Worm (Caenorhabditis elegans) whole organism, L1 larva: ENCODE measurements around the gene ahsa-1.
A peak's percentile ranks its signal among the peaks of the same experiment; 100 is the strongest.

Experiments used
- C04F5.9 ChIP-seq: sonication (generic microtip); optimal IDR thresholded peaks from 2 replicates; lab custom pipeline; 2016; ENCODE audit warnings: missing genetic modification characterization, missing compliant biosample characterization
- C16A3.4 ChIP-seq: fragments of 150-350 bp; optimal IDR thresholded peaks from 2 replicates; lab custom pipeline; 2014; ENCODE audit warnings: missing biosample characterization, missing genetic modification characterization
- Y116A8C.19 ChIP-seq: sonication (generic microtip); optimal IDR thresholded peaks from 2 replicates; lab custom pipeline; 2016; ENCODE audit warnings: missing compliant biosample characterization, missing genetic modification characterization, borderline replicate concordance
- aha-1 ChIP-seq: fragments of 150-350 bp; optimal IDR thresholded peaks from 2 replicates; lab custom pipeline; 2014; ENCODE audit warnings: missing biosample characterization, missing genetic modification characterization
- alr-1 ChIP-seq: fragments of 200-800 bp; sonication (Bioruptor generic); optimal IDR thresholded peaks from 2 replicates; lab custom pipeline; 2018; ENCODE audit warnings: borderline replicate concordance, mild to moderate bottlenecking, missing genetic modification characterization, missing compliant biosample characterization
- ama-1 ChIP-seq: fragments of 150-350 bp; optimal IDR thresholded peaks from 2 replicates; lab custom pipeline; 2014
- ceh-82 ChIP-seq, 3 experiments: fragments of 150-350 bp in 1 of 3; sonication (generic microtip) in 2 of 3; optimal IDR thresholded peaks; 2 replicates each; lab custom pipeline; 2014 to 2017; ENCODE audit warnings: missing biosample characterization in 3 of 3, missing genetic modification characterization in 3 of 3
- ceh-88 ChIP-seq: fragments of 200-800 bp; sonication (Bioruptor generic); IDR thresholded peaks from 2 replicates; pipeline ENCODE4 v1.3.6; 2022; ENCODE audit warnings: missing genetic modification characterization, missing compliant biosample characterization
- ceh-90 ChIP-seq: sonication (generic microtip); optimal IDR thresholded peaks from 2 replicates; lab custom pipeline; 2016; ENCODE audit warnings: missing genetic modification characterization, missing compliant biosample characterization
- dpl-1 ChIP-seq, 3 experiments: fragments of 150-350 bp in 2 of 3; sonication (generic microtip) in 1 of 3; optimal IDR thresholded peaks; 2 replicates each; lab custom pipeline; 2014 to 2017; ENCODE audit warnings: missing biosample characterization in 3 of 3, missing genetic modification characterization in 3 of 3, missing genetic modification reagents in 3 of 3
- dsc-1 ChIP-seq: sonication (generic microtip); optimal IDR thresholded peaks from 2 replicates; lab custom pipeline; 2016; ENCODE audit warnings: mild to moderate bottlenecking, missing genetic modification characterization, missing compliant biosample characterization
- efl-1 ChIP-seq, 4 experiments: fragments of 150-350 bp; optimal IDR thresholded peaks in 3 of 4; peaks in 1 of 4; 1 replicate in 1 of 4; 2 replicates in 3 of 4; lab custom pipeline; 2014; ENCODE audit warnings: missing biosample characterization in 2 of 4, missing genetic modification characterization in 2 of 4, missing genetic modification reagents in 2 of 4
- efl-3 ChIP-seq: fragments of 200-800 bp; sonication (Bioruptor generic); optimal IDR thresholded peaks from 2 replicates; lab custom pipeline; 2018; ENCODE audit warnings: mild to moderate bottlenecking, missing genetic modification characterization, missing compliant biosample characterization
- elt-2 ChIP-seq: sonication (generic microtip); optimal IDR thresholded peaks from 2 replicates; lab custom pipeline; 2016; ENCODE audit warnings: missing genetic modification characterization, mild to moderate bottlenecking, inconsistent platforms, missing compliant biosample characterization, missing genetic modification reagents
- elt-3 ChIP-seq, 6 experiments: fragments of 150-350 bp in 1 of 6; sonication (generic microtip); optimal IDR thresholded peaks; 2 replicates each; lab custom pipeline; 2017 to 2018; ENCODE audit warnings: missing biosample characterization in 6 of 6, missing genetic modification characterization in 6 of 6, inconsistent platforms in 1 of 6
- fkh-10 ChIP-seq: sonication (generic microtip); optimal IDR thresholded peaks from 2 replicates; lab custom pipeline; 2017; ENCODE audit warnings: missing biosample characterization, missing genetic modification reagents, missing genetic modification characterization
- fkh-4 ChIP-seq: sonication (generic microtip); optimal IDR thresholded peaks from 2 replicates; lab custom pipeline; 2016; ENCODE audit warnings: missing compliant biosample characterization, missing genetic modification characterization, borderline replicate concordance
- fkh-8 ChIP-seq: sonication (generic microtip); optimal IDR thresholded peaks from 2 replicates; lab custom pipeline; 2016; ENCODE audit warnings: mild to moderate bottlenecking, missing genetic modification characterization, missing compliant biosample characterization
- grh-1 ChIP-seq: fragments of 200-800 bp; sonication (Bioruptor generic); IDR thresholded peaks from 2 replicates; pipeline ENCODE4 v1.3.6; 2022; ENCODE audit warnings: missing genetic modification reagents, missing genetic modification characterization, missing compliant biosample characterization
- hpl-2 ChIP-seq: fragments of 150-350 bp; optimal IDR thresholded peaks from 2 replicates; lab custom pipeline; 2014; ENCODE audit warnings: missing biosample characterization, missing genetic modification reagents, missing genetic modification characterization
- irx-1 ChIP-seq: sonication (generic microtip); optimal IDR thresholded peaks from 2 replicates; lab custom pipeline; 2016; ENCODE audit warnings: missing genetic modification characterization, missing compliant biosample characterization
- isw-1 ChIP-seq: fragments of 200-800 bp; sonication (Bioruptor generic); IDR thresholded peaks from 2 replicates; pipeline ENCODE4 v1.3.6; 2022; ENCODE audit warnings: missing genetic modification characterization, missing compliant biosample characterization
- lin-14 ChIP-seq: fragments of 200-800 bp; sonication (Bioruptor generic); optimal IDR thresholded peaks from 2 replicates; lab custom pipeline; 2018; ENCODE audit warnings: mild to moderate bottlenecking, missing genetic modification characterization, moderate library complexity, missing compliant biosample characterization
- lin-39 ChIP-seq: fragments of 150-350 bp; optimal IDR thresholded peaks from 2 replicates; lab custom pipeline; 2014; ENCODE audit warnings: missing biosample characterization, missing genetic modification reagents, missing genetic modification characterization
- mab-9 ChIP-seq: fragments of 200-800 bp; sonication (Bioruptor generic); IDR thresholded peaks from 2 replicates; pipeline ENCODE4 v1.3.6; 2022; ENCODE audit warnings: missing genetic modification reagents, missing genetic modification characterization, missing compliant biosample characterization
- mdl-1 ChIP-seq, 2 experiments: fragments of 150-350 bp; optimal IDR thresholded peaks; 2 replicates each; lab custom pipeline; 2014 to 2017; ENCODE audit warnings: missing biosample characterization in 2 of 2, missing genetic modification characterization in 2 of 2, inconsistent platforms in 1 of 2
- mef-2 ChIP-seq: fragments of 150-350 bp; optimal IDR thresholded peaks from 2 replicates; lab custom pipeline; 2014; ENCODE audit warnings: missing biosample characterization, missing genetic modification characterization
- mep-1 ChIP-seq: fragments of 150-350 bp; optimal IDR thresholded peaks from 2 replicates; lab custom pipeline; 2014; ENCODE audit warnings: missing biosample characterization, missing genetic modification characterization
- nhr-11 ChIP-seq: fragments of 150-350 bp; optimal IDR thresholded peaks from 2 replicates; lab custom pipeline; 2014; ENCODE audit warnings: missing biosample characterization, missing genetic modification characterization
- nhr-12 ChIP-seq: sonication (generic microtip); optimal IDR thresholded peaks from 2 replicates; lab custom pipeline; 2017; ENCODE audit warnings: missing biosample characterization, missing genetic modification characterization
- nhr-19 ChIP-seq: fragments of 200-800 bp; sonication (Bioruptor generic); conservative IDR thresholded peaks from 2 replicates; pipeline ENCODE4 v1.3.6; 2022; ENCODE audit warnings: missing genetic modification characterization, missing compliant biosample characterization
- nhr-28 ChIP-seq: fragments of 150-350 bp; optimal IDR thresholded peaks from 2 replicates; lab custom pipeline; 2014; ENCODE audit warnings: missing biosample characterization, missing genetic modification characterization
- nhr-47 ChIP-seq: sonication (generic microtip); optimal IDR thresholded peaks from 2 replicates; lab custom pipeline; 2016; ENCODE audit warnings: mild to moderate bottlenecking, missing genetic modification characterization, moderate library complexity, missing compliant biosample characterization
- nhr-71 ChIP-seq: sonication (generic microtip); optimal IDR thresholded peaks from 2 replicates; lab custom pipeline; 2016; ENCODE audit warnings: mild to moderate bottlenecking, missing genetic modification characterization, moderate library complexity, missing compliant biosample characterization
- nhr-85 ChIP-seq: sonication (generic microtip); peaks from one replicate; lab custom pipeline; 2016; ENCODE audit warnings: missing genetic modification characterization, inconsistent platforms, missing compliant biosample characterization
- nhr-90 ChIP-seq: sonication (generic microtip); optimal IDR thresholded peaks from 2 replicates; lab custom pipeline; 2016; ENCODE audit warnings: mild to moderate bottlenecking, missing genetic modification characterization, missing compliant biosample characterization; ENCODE audit not compliant: poor library complexity
- pag-3 ChIP-seq: sonication (generic microtip); optimal IDR thresholded peaks from 2 replicates; lab custom pipeline; 2017; ENCODE audit warnings: missing genetic modification characterization, mild to moderate bottlenecking, missing compliant biosample characterization, antibody characterized with exemption, borderline replicate concordance; ENCODE audit not compliant: insufficient read depth
- pqm-1 ChIP-seq: sonication (generic microtip); optimal IDR thresholded peaks from 3 replicates; lab custom pipeline; 2017; ENCODE audit warnings: missing biosample characterization, missing genetic modification characterization
- skn-1 ChIP-seq: fragments of 150-350 bp; optimal IDR thresholded peaks from 2 replicates; lab custom pipeline; 2014; ENCODE audit warnings: missing biosample characterization, missing genetic modification characterization
- sox-4 ChIP-seq: sonication (generic microtip); optimal IDR thresholded peaks from 2 replicates; lab custom pipeline; 2016; ENCODE audit warnings: missing genetic modification characterization, missing compliant biosample characterization
- swsn-7 ChIP-seq: sonication (generic microtip); optimal IDR thresholded peaks from 2 replicates; lab custom pipeline; 2016; ENCODE audit warnings: missing genetic modification characterization, missing compliant biosample characterization
- tbx-2 ChIP-seq: sonication (generic microtip); optimal IDR thresholded peaks from 2 replicates; lab custom pipeline; 2016; ENCODE audit warnings: missing genetic modification characterization, missing compliant biosample characterization
- unc-130 ChIP-seq: fragments of 150-350 bp; optimal IDR thresholded peaks from 2 replicates; lab custom pipeline; 2017; ENCODE audit warnings: missing biosample characterization, missing genetic modification characterization, inconsistent platforms
- unc-30 ChIP-seq: sonication (generic microtip); optimal IDR thresholded peaks from 2 replicates; lab custom pipeline; 2017; ENCODE audit warnings: missing biosample characterization, missing genetic modification characterization
- unc-86 ChIP-seq: sonication (generic microtip); optimal IDR thresholded peaks from 2 replicates; lab custom pipeline; 2016; ENCODE audit warnings: missing genetic modification characterization, missing compliant biosample characterization
- vab-15 ChIP-seq: sonication (generic microtip); optimal IDR thresholded peaks from 2 replicates; lab custom pipeline; 2017; ENCODE audit warnings: missing genotype, mild to moderate bottlenecking, missing genetic modification characterization, missing compliant biosample characterization
- xbp-1 ChIP-seq: sonication (generic microtip); optimal IDR thresholded peaks from 2 replicates; lab custom pipeline; 2016; ENCODE audit warnings: missing genetic modification characterization, missing compliant biosample characterization
- zag-1 ChIP-seq: fragments of 150-350 bp; optimal IDR thresholded peaks from 2 replicates; lab custom pipeline; 2014; ENCODE audit warnings: missing biosample characterization, missing genetic modification characterization
- zip-4 ChIP-seq: fragments of 200-800 bp; sonication (Bioruptor generic); optimal IDR thresholded peaks from 2 replicates; lab custom pipeline; 2018; ENCODE audit warnings: mild to moderate bottlenecking, missing genetic modification characterization, moderate library complexity, missing compliant biosample characterization

ahsa-1 gene

ce11 chrV:15083659-15084058 is 1.5 kb downstream of the ahsa-1 start (continued):
- TF ChIP-seq zag-1 (tag; lab: Kevin White, UChicago) (no peak), aha-1 (tag; lab: Kevin White, UChicago) (no peak), nhr-28 (tag; lab: Kevin White, UChicago) (no peak), fkh-4 (no peak), ceh-88 (GFP tag; lab: Robert Waterston, UW) (no peak), lin-14 (GFP tag; lab: Kevin White, UChicago) (no peak), unc-30 (tag; lab: Kevin White, UChicago) (no peak), nhr-11 (tag; lab: Kevin White, UChicago) (no peak), mdl-1 (tag; optimal IDR thresholded peaks at IDR 0.05; lab: Kevin White, UChicago) (no peak), lin-39 (tag; lab: Kevin White, UChicago) (no peak), efl-3 (GFP tag; lab: Kevin White, UChicago) (no peak)

- TF ChIP-seq swsn-7 (tag; lab: Kevin White, UChicago) (peak; percentile 83), nhr-71 (peak; percentile 87), sox-4 (tag; lab: Kevin White, UChicago) (peak; percentile 90), fkh-4 (peak; percentile 94), nhr-12 (tag; lab: Kevin White, UChicago) (no peak), mdl-1 (tag; optimal IDR thresholded peaks at IDR 0.05; lab: Kevin White, UChicago) (no peak), dpl-1 (GFP tag; optimal IDR thresholded peaks at IDR 0.05; lab: Kevin White, UChicago) (peak; percentile 45 to 67 (median 56)), Y116A8C.19 (tag; lab: Kevin White, UChicago) (peak; percentile 70), irx-1 (tag; lab: Kevin White, UChicago) (peak; percentile 93), nhr-47 (tag; lab: Kevin White, UChicago) (peak; percentile 86), mef-2 (no peak), pqm-1 (tag; lab: Kevin White, UChicago) (no peak), C16A3.4 (tag; lab: Kevin White, UChicago) (peak; percentile 27), efl-1 (optimal IDR thresholded peaks at IDR 0.05; lab: Kevin White, UChicago) (peak; percentile 40 to 68), efl-1 (GFP tag; optimal IDR thresholded peaks at IDR 0.05 in 1 of 2; lab: Kevin White, UChicago) (peak; percentile 52 to 95), vab-15 (tag; lab: Kevin White, UChicago) (no peak), ceh-90 (peak; percentile 92), nhr-11 (tag; lab: Kevin White, UChicago) (no peak), fkh-8 (tag; lab: Kevin White, UChicago) (peak; percentile 53), nhr-90 (tag; lab: Kevin White, UChicago) (peak; percentile 92), xbp-1 (tag; lab: Kevin White, UChicago) (peak; percentile 77), ceh-82 (tag; optimal IDR thresholded peaks at IDR 0.05; lab: Kevin White, UChicago) (peak; percentile 28 to 32 (median 30)), nhr-85 (tag; lab: Kevin White, UChicago) (peak; percentile 93), ama-1 (no peak), grh-1 (0 out of 2 replicates have a peak, but pooled peaks have one; percentile 34), skn-1 (tag; lab: Kevin White, UChicago) (peak; percentile 38), elt-3 (tag; optimal IDR thresholded peaks at IDR 0.05; lab: Kevin White, UChicago) (peak in 1 of 6 experiments; percentile 60), tbx-2 (tag; lab: Kevin White, UChicago) (peak; percentile 87), elt-2 (peak; percentile 67), mep-1 (peak; percentile 79), fkh-10 (GFP tag; lab: Kevin White, UChicago) (no peak), isw-1 (GFP tag; lab: Robert Waterston, UW) (peak; percentile 46; the same call in 1 of the 2 replicates), lin-14 (GFP tag; lab: Kevin White, UChicago) (peak; percentile 69), mab-9 (peak; percentile 78; the same call in 1 of the 2 replicates), C04F5.9 (tag; lab: Kevin White, UChicago) (peak; percentile 83), dsc-1 (peak; percentile 90), zip-4 (peak; percentile 20), hpl-2 (GFP tag; lab: Kevin White, UChicago) (no peak), unc-130 (tag; lab: Kevin White, UChicago) (peak; percentile 34), alr-1 (tag; lab: Kevin White, UChicago) (no peak), unc-86 (tag; lab: Kevin White, UChicago) (peak; percentile 46), unc-30 (tag; lab: Kevin White, UChicago) (no peak), pag-3 (no peak), nhr-19 (GFP tag; lab: Robert Waterston, UW) (peak; percentile 73)
These were observed 2.9 kb downstream of the ahsa-1 start, which contains the start of the genes C01G10.10 and C01G10.9 for ce11 chrV:15082291-15082690. TSS of gene C01G10.10 (minus strand) at chrV:15082441. TSS of gene C01G10.9 (plus strand) at chrV:15082530.
